Worm (Caenorhabditis elegans) whole organism, L4 larva: ENCODE measurements around the gene best-24.
A peak's percentile ranks its signal among the peaks of the same experiment; 100 is the strongest.

ENCODE experiments used
- F44E2.7 ChIP-seq: fragments of 200-800 bp; sonication (Bioruptor generic); IDR thresholded peaks from 2 replicates; pipeline ENCODE4 v2.1.2; 2022; ENCODE audit warnings: missing genetic modification characterization, missing compliant biosample characterization
- Y48G9A.11 ChIP-seq: fragments of 200-800 bp; sonication (Bioruptor generic); IDR thresholded peaks from 2 replicates; pipeline ENCODE4 v1.3.6; 2022; ENCODE audit warnings: missing genetic modification reagents, missing genetic modification characterization, missing compliant biosample characterization
- Y75B8A.6 ChIP-seq: fragments of 200-800 bp; sonication (Bioruptor generic); IDR thresholded peaks from 2 replicates; pipeline ENCODE4 v1.3.6; 2022; ENCODE audit warnings: missing genetic modification reagents, missing genetic modification characterization, missing compliant biosample characterization
- mxl-2 ChIP-seq: fragments of 200-800 bp; sonication (Bioruptor generic); conservative IDR thresholded peaks from 2 replicates; pipeline ENCODE4 v1.3.6; 2022; ENCODE audit warnings: missing genetic modification reagents, missing genetic modification characterization, missing compliant biosample characterization

Gene best-24

ce11 chrIII:7953688-7954313 lies 53.0 kb downstream of the best-24 start (continued):
- TF ChIP-seq F44E2.7 (GFP tag; lab: Robert Waterston, UW) (peak; percentile 70; the same call in 1 of the 2 replicates), Y48G9A.11 (GFP tag; lab: Robert Waterston, UW) (peak; percentile 78), mxl-2 (GFP tag; lab: Robert Waterston, UW) (0 out of 2 replicates have a peak, but pooled peaks have one; percentile 43), Y75B8A.6 (GFP tag; lab: Robert Waterston, UW) (0 out of 2 replicates have a peak, but pooled peaks have one; percentile 31)
